Worm (Caenorhabditis elegans) whole organism, young adult: ENCODE measurements around the gene Y60A3A.25.

Source experiments
- akir-1 ChIP-seq: fragments of 200-800 bp; sonication (Bioruptor generic); optimal IDR thresholded peaks from 2 replicates; lab custom pipeline; 2018; ENCODE audit warnings: mild to moderate bottlenecking, missing genetic modification characterization, moderate library complexity, missing compliant biosample characterization
- ama-1 ChIP-seq, 3 experiments: fragments of 150-350 bp in 1 of 3; sonication (generic microtip) in 2 of 3; optimal IDR thresholded peaks; 2 replicates each; lab custom pipeline; 2014 to 2018; ENCODE audit warnings: missing biosample characterization in 2 of 3, missing genetic modification characterization in 2 of 3, missing genetic modification reagents in 2 of 3
- ceh-79 ChIP-seq: sonication (generic microtip); optimal IDR thresholded peaks from 2 replicates; lab custom pipeline; 2017; ENCODE audit warnings: mild to moderate bottlenecking, missing genetic modification characterization, missing compliant biosample characterization
- hsf-1 ChIP-seq: fragments of 200-800 bp; sonication (Bioruptor generic); IDR thresholded peaks from 2 replicates; pipeline ENCODE4 v1.3.6; 2022; ENCODE audit warnings: missing genetic modification reagents, missing genetic modification characterization, missing compliant biosample characterization
- madf-8 ChIP-seq: fragments of 200-800 bp; sonication (Bioruptor generic); conservative IDR thresholded peaks from 2 replicates; pipeline ENCODE4 v1.3.6; 2022; ENCODE audit warnings: missing genetic modification reagents, missing genetic modification characterization, missing compliant biosample characterization
- nhr-27 ChIP-seq: fragments of 200-800 bp; sonication (Bioruptor generic); optimal IDR thresholded peaks from 2 replicates; lab custom pipeline; 2018; ENCODE audit warnings: mild to moderate bottlenecking, missing genetic modification characterization, moderate library complexity, missing compliant biosample characterization
- nhr-90 ChIP-seq: sonication (generic microtip); optimal IDR thresholded peaks from 2 replicates; lab custom pipeline; 2016; ENCODE audit warnings: missing genotype, mild to moderate bottlenecking, missing genetic modification characterization, missing compliant biosample characterization
- rcor-1 ChIP-seq: fragments of 200-800 bp; sonication (Bioruptor generic); IDR thresholded peaks from 2 replicates; pipeline ENCODE4 v1.3.6; 2022; ENCODE audit warnings: missing genetic modification reagents, missing genetic modification characterization, missing compliant biosample characterization
- unc-62 ChIP-seq: fragments of 150-350 bp; optimal IDR thresholded peaks from 2 replicates; lab custom pipeline; 2014; ENCODE audit warnings: missing biosample characterization, missing genetic modification reagents, missing genetic modification characterization

DNA sequence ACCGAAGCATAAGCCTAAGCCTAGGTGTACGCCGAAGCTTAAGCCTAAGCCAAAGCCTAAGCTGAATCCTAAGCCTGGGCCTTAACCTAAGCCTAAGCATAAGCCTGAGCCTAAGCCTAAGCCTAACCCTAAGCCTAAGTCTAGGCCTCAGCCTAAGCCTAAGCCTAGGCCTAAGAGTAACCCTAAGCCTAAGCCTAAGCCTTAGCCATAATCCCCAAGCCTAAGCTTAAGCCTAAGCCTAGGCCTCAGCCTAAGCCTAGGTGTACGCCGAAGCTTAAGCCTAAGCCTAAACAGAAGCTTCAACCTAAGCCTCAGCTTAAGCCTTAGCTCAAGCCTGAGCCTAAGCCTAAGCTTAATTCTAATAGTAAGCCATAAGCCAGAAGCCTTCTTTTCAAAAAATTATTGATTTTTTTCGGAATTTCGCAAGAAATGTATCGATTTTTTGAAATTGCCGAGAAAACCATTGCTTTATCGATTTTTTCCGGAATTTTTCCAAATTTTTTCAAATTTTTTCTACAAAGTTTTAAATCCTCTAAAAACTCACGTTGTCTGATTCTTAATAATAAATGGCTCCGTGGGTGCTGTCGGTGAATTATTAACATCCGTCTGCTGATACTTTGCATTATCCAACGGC is 4.3 kb upstream of the Y60A3A.25 start:
- no peak for TF ChIP-seq ceh-79 (tag; lab: Kevin White, UChicago)
- TF ChIP-seq unc-62 (GFP tag; lab: Kevin White, UChicago) = no peak
- no peak for TF ChIP-seq hsf-1 (GFP tag; lab: Robert Waterston, UW)
- TF ChIP-seq madf-8 (GFP tag; lab: Robert Waterston, UW) = no peak
- no peak for TF ChIP-seq ama-1 (optimal IDR thresholded peaks at IDR 0.05; lab: Kevin White, UChicago)
- no peak for TF ChIP-seq ama-1 (GFP tag; optimal IDR thresholded peaks at IDR 0.05; lab: Kevin White, UChicago)
- no peak for TF ChIP-seq akir-1 (GFP tag; lab: Kevin White, UChicago)
- no peak for TF ChIP-seq nhr-27
- TF ChIP-seq nhr-90 = no peak
- no peak for TF ChIP-seq rcor-1
